Fruit fly (Drosophila melanogaster) whole organism, pupa: ENCODE data around the gene Strip.

Experiments used
- CG4496 ChIP-seq: fragments of 200-800 bp; sonication (Bioruptor generic); IDR thresholded peaks from 3 replicates; pipeline ENCODE4 v1.3.6; 2022; ENCODE audit warnings: missing biosample characterization, missing genetic modification characterization
- CG8159 ChIP-seq: fragments of 200-800 bp; sonication (Bioruptor generic); optimal IDR thresholded peaks from 3 replicates; lab custom pipeline; 2018; ENCODE audit warnings: missing biosample characterization, mild to moderate bottlenecking, missing genetic modification characterization, moderate library complexity
- D1 ChIP-seq: fragments of 200-800 bp; sonication (Bioruptor generic); optimal IDR thresholded peaks from 2 replicates; lab custom pipeline; 2018; ENCODE audit warnings: missing biosample characterization, mild to moderate bottlenecking, missing genetic modification characterization, moderate library complexity
- EcR ChIP-seq: fragments of 200-800 bp; sonication (Bioruptor generic); optimal IDR thresholded peaks from 3 replicates; lab custom pipeline; 2019; ENCODE audit warnings: missing biosample characterization, missing genetic modification characterization, mild to moderate bottlenecking, moderate library complexity, missing genetic modification reagents
- Ets98B ChIP-seq: fragments of 200-800 bp; sonication (Bioruptor generic); IDR thresholded peaks from 2 replicates; pipeline ENCODE4 v1.3.6; 2022; ENCODE audit warnings: missing biosample characterization, missing genetic modification characterization
- Pif1A ChIP-seq: fragments of 200-800 bp; sonication (Bioruptor generic); optimal IDR thresholded peaks from 3 replicates; lab custom pipeline; 2016; ENCODE audit warnings: missing biosample characterization, missing genetic modification characterization
- Pif1B ChIP-seq: fragments of 200-800 bp; sonication (Bioruptor generic); optimal IDR thresholded peaks from 3 replicates; lab custom pipeline; 2016; ENCODE audit warnings: missing biosample characterization, missing genetic modification characterization
- fd96Ca ChIP-seq: fragments of 200-800 bp; sonication (Bioruptor generic); IDR thresholded peaks from 3 replicates; pipeline ENCODE4 v1.3.6; 2022; ENCODE audit warnings: missing biosample characterization, missing genetic modification characterization
- rn ChIP-seq: fragments of 200-800 bp; sonication (Bioruptor generic); IDR thresholded peaks from 2 replicates; pipeline ENCODE4 v1.3.6; 2022; ENCODE audit warnings: missing biosample characterization, missing genetic modification characterization

DNA sequence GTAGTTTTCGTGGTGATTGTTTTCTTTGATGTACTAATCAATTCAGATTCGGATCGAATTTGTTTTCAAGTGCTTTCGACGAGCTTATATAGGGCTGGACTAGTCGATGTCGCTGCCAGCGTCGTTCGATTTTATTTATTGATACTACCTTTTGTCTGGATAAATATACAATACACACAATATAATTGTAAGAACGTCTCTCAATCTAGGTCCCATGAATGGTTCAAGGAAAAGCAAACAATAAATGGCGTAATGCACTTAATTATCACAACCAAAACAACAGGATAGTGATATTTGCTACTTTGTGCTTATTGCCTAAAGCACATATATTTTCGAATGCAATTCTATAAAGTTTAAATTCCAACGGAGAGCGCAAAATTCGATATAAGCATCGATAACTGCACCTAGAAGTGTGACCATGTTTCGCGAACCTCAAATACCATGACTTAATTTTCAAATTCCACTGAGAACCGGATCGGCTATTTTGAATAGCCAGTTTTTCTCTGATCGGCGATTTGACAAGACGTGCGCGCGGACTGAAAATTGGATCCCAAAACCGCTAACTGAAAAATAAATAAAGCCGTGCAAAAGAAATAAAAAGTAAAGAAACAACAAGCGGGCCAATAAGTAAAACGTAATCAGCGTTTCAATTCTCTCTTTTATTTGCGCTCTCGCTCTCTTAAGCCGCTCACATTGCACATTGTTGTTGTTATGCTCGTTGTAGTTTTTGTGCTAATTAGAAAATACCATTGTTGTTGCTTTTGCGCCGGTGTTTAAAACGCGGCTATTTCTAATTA is 7.9 kb upstream of the Strip start, which contains the start of the genes Drsl6 and kst:
- TF ChIP-seq CG8159 (tag; lab: Kevin White, UChicago): no peak
- TF ChIP-seq Ets98B (GFP tag; lab: Robert Waterston, UW): peak; percentile 55; the same call in 1 of the 2 replicates
- TF ChIP-seq rn (GFP tag; lab: Robert Waterston, UW): peak; percentile 38; the same call in 1 of the 2 replicates
- TF ChIP-seq Pif1B: no peak
- TF ChIP-seq D1: no peak
- no peak for TF ChIP-seq EcR (GFP tag; lab: Kevin White, UChicago)
- TF ChIP-seq Pif1A: no peak
- peak; percentile 69 for TF ChIP-seq CG4496 (GFP tag; lab: Robert Waterston, UW)
- TF ChIP-seq fd96Ca: peak; percentile 33; the same call in 1 of the 3 replicates
